Fruit fly (Drosophila melanogaster): ENCODE results near the gene Vps29.

dm6 chr2L:1172704-1173107 lies 22.1 kb downstream of the Vps29 start, which contains the start of the genes Charon and CG4887:
- TF ChIP-seq CG8478 (optimal IDR thresholded peaks at IDR 0.05) (no peak), CTCF (optimal IDR thresholded peaks at IDR 0.05) (no peak)
